Fruit fly (Drosophila melanogaster): ENCODE measurements around the gene CG18577.

CG18577 gene

dm6 chr3R:11225220-11225619, 29.3 kb downstream of the CG18577 start, which contains the start of gene scpr-C:
TSS of gene scpr-C (plus strand) at chr3R:11225520.
- no peak for TF ChIP-seq noc (tag; optimal IDR thresholded peaks at IDR 0.05)

DNA sequence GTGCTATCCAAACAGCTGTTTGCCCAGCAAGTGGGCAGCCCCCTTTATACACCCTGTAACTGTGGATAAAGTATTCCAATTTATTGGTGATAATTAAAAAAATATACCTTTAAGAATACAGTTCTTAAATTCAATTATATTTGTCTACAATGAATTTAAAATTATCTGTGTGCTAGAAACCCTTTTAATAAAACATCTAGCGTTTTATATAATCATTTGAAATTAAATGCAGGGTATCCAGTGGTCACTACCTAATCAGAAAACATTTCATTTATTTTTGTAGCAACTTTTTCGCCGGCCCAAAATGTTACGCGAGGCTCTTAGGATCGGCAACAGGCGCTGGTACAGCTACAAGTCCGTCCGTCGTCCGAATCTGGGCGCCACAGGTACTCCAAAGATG, 30.6 kb downstream of the CG18577 start, which contains the start of gene CG17726:
Gene CG17726, plus strand, starts transcription at position 267 of the 400 bp plus-strand sequence.
- peak; percentile 95 for TF ChIP-seq noc (tag; optimal IDR thresholded peaks at IDR 0.05)

DNA sequence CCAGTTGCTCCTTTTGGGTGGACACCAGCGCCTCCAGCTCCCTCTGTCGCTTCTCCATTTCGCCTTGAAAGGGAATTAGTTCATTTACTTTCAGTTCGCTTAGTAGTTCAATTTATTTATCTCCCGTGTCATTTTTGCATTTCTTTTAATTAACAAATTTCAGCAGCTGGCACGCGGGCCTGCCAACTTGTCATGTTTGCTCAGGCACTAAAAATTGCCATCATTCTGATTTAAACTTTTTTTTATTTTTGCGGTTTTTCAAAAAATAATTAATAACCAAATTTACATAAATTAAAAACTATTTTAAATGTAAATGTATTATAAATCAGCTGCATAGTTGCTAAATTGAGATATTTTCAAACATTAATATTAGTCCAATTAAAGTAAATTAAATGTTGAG, 34.5 kb downstream of the CG18577 start, which contains the start of gene GCC88:
Gene GCC88, minus strand, starts transcription at position 209 of the 400 bp plus-strand sequence.
- TF ChIP-seq noc (tag; optimal IDR thresholded peaks at IDR 0.05): no peak

dm6 chr3R:11231037-11231436, 35.1 kb downstream of the CG18577 start:
- TF ChIP-seq noc (tag; optimal IDR thresholded peaks at IDR 0.05): no peak

dm6 chr3R:11231705-11232261, 35.9 kb downstream of the CG18577 start, which contains the start of the genes CG17187 and Dph3:
TSS of gene CG17187 (minus strand) at chr3R:11231879.
TSS of gene Dph3 (plus strand) at chr3R:11231912.
- no peak for TF ChIP-seq noc (tag; optimal IDR thresholded peaks at IDR 0.05)

dm6 chr3R:11234918-11235371, 39.1 kb downstream of the CG18577 start, which contains the start of the genes Arfip and CG17721:
TSS of gene Arfip (minus strand) at chr3R:11235013.
TSS of gene CG17721 (plus strand) at chr3R:11235140.
- no peak for TF ChIP-seq noc (tag; optimal IDR thresholded peaks at IDR 0.05)

DNA sequence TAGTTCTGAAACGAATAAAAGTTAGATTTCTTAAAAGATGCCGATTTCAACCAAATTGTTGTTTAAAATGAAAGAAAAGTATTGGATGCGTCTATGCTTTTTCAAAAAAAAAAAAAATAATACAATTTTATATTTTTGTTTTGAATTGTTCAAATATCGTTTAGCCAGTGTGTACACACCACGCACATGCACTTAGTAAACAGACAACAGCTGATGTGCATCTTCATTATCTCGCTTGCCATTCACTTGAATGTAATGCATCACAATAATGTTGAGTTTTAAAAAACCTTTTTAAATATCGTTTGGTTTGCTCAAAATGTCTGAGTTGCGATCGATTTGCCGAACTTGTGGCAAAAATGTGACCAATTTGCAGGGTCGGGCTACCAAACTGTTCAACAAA, 40.1 kb downstream of the CG18577 start, which contains the start of gene CG31441:
Gene CG31441, plus strand, starts transcription at position 246 of the 400 bp plus-strand sequence.
- no peak for TF ChIP-seq noc (tag; optimal IDR thresholded peaks at IDR 0.05)

- TF ChIP-seq noc (tag; optimal IDR thresholded peaks at IDR 0.05): no peak
Observed at dm6 chr3R:11237598-11237997, 41.7 kb downstream of the CG18577 start, which contains the start of gene CG31388. TSS of gene CG31388 (plus strand) at chr3R:11237815.

DNA sequence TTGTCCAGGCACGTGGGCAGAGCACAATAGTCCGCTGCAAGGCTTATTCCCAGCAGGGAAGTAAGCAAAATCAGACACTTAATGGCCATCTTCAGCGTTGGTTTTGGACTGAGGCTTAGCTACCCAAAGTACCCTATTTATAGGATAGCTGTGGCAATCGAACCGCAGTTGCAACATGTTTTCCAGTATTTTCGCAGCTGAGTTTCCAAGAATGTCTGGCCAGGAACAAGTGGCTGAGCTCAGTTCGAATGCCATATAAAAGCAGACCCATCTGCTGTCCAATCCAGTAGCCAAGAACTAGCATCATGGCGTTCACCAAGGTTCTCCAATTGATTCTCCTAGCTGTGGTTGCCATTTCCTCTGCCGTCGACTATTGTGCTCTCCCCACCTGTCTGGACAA, 45.0 kb downstream of the CG18577 start, which contains the start of the genes scpr-B and scpr-A:
Gene scpr-B, minus strand, starts transcription at position 101 of the 400 bp plus-strand sequence.
Gene scpr-A, plus strand, starts transcription at position 293 of the 400 bp plus-strand sequence.
- no peak for TF ChIP-seq noc (tag; optimal IDR thresholded peaks at IDR 0.05)

- TF ChIP-seq noc (tag; optimal IDR thresholded peaks at IDR 0.05): peak; percentile 48
Observed at dm6 chr3R:11243057-11243740, 47.3 kb downstream of the CG18577 start.

DNA sequence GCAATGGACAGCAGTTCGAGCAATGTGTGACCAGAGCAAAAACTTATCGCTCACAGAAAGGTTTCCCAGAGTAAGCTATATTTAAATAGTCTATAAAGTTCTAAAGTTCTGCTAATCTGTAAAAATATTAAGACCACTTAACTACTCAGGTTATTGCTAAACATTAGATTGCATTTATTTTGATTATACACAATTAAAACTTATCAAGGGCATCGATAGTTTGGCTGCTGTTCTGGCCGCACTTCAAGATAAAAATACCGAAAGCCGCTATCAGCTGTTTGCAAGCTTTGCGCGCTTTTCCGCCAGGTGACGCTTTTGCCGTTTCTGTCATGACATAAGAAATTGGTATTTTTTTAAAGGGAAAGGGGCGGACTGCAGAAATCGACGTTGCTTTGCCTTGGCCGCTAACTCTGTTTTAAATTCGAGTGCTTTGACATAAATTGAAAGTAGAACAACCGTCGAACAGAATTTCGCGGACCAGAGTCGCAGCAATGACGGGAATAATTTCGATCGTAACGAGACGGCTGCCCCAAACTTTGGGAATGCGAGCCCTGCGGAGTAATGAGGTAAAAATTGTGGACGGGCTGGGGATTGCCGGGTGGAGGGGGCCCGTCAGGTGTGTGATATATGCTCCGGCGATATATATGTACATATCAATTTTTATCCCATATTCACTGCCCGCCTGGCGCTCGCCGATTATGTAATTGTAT, 48.2 kb downstream of the CG18577 start, which contains the start of the genes CG17734 and CG5214:
Gene CG17734, minus strand, starts transcription at position 49 of the 710 bp plus-strand sequence.
Gene CG5214, plus strand, starts transcription at position 352 of the 710 bp plus-strand sequence.
- no peak for TF ChIP-seq noc (tag; optimal IDR thresholded peaks at IDR 0.05)

dm6 chr3R:11245803-11246202, 49.9 kb downstream of the CG18577 start:
- no peak for TF ChIP-seq noc (tag; optimal IDR thresholded peaks at IDR 0.05)

DNA sequence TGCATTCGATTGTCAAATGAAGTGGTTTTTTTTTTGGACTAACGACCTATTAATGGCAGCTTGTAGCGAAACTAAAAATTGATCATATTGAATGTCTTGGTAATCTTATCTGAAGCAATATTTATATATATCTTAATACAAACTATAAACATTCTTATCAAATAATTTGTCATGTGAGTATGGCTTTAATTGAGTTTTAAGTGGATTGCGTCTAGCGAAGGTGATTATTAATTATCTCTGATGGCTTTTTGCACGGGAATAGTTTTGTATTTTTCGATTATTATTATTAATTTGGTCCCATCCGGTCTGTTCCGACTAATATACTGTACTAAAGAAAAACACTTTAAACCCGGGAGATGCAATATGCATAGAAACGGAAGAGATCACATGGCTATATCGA, 51.0 kb downstream of the CG18577 start:
- no peak for TF ChIP-seq noc (tag; optimal IDR thresholded peaks at IDR 0.05)
